Fruit fly (Drosophila melanogaster) whole organism, embryonic: ENCODE measurements around the gene mEFG1.

Source experiments
- ATbp ChIP-seq: fragments of 200-800 bp; sonication (Bioruptor generic); optimal IDR thresholded peaks from 2 replicates; lab custom pipeline; 2017; ENCODE audit warnings: missing biosample characterization, mild to moderate bottlenecking, missing genetic modification characterization, missing genetic modification reagents
- CG10431 ChIP-seq: fragments of 200-800 bp; sonication (Bioruptor generic); optimal IDR thresholded peaks from 3 replicates; lab custom pipeline; 2018; ENCODE audit warnings: missing biosample characterization, mild to moderate bottlenecking, missing genetic modification characterization
- CG10654 ChIP-seq: fragments of 200-800 bp; sonication (Bioruptor generic); optimal IDR thresholded peaks from 2 replicates; lab custom pipeline; 2016; ENCODE audit warnings: missing biosample characterization, missing genetic modification characterization
- CG11247 ChIP-seq: fragments of 200-800 bp; sonication (Bioruptor generic); IDR thresholded peaks from 2 replicates; pipeline ENCODE4 v1.3.6; 2022; ENCODE audit warnings: missing biosample characterization, missing genetic modification characterization
- CG12744 ChIP-seq: fragments of 200-800 bp; sonication (Bioruptor generic); optimal IDR thresholded peaks from 2 replicates; lab custom pipeline; 2016; ENCODE audit warnings: missing biosample characterization, missing genetic modification characterization
- CG12769 ChIP-seq: fragments of 200-800 bp; sonication (Bioruptor generic); optimal IDR thresholded peaks from 2 replicates; lab custom pipeline; 2019; ENCODE audit warnings: missing biosample characterization, mild to moderate bottlenecking, missing genetic modification characterization, moderate library complexity
- CG13775 ChIP-seq: fragments of 200-800 bp; sonication (Bioruptor generic); optimal IDR thresholded peaks from 3 replicates; lab custom pipeline; 2017; ENCODE audit warnings: missing biosample characterization, mild to moderate bottlenecking, missing genetic modification characterization
- CG14710 ChIP-seq: fragments of 200-800 bp; sonication (Bioruptor generic); optimal IDR thresholded peaks from 3 replicates; lab custom pipeline; 2019; ENCODE audit warnings: missing biosample characterization, mild to moderate bottlenecking, missing genetic modification characterization, moderate library complexity
- CG14860 ChIP-seq: fragments of 200-800 bp; sonication (Bioruptor generic); IDR thresholded peaks from 3 replicates; pipeline ENCODE4 v1.3.6; 2022; ENCODE audit warnings: missing biosample characterization, missing genetic modification characterization; ENCODE audit not compliant: partially characterized antibody
- CG15514 ChIP-seq: fragments of 200-800 bp; sonication (Bioruptor generic); optimal IDR thresholded peaks from 3 replicates; lab custom pipeline; 2017; ENCODE audit warnings: missing biosample characterization, missing genetic modification characterization, mild to moderate bottlenecking, moderate library complexity, missing genetic modification reagents
- CG1602 ChIP-seq: fragments of 200-800 bp; sonication (Bioruptor generic); optimal IDR thresholded peaks from 3 replicates; lab custom pipeline; 2016; ENCODE audit warnings: missing biosample characterization, missing genetic modification characterization
- CG18599 ChIP-seq: fragments of 200-800 bp; sonication (Bioruptor generic); optimal IDR thresholded peaks from 3 replicates; lab custom pipeline; 2017; ENCODE audit warnings: missing biosample characterization, missing genetic modification characterization, mild to moderate bottlenecking, moderate library complexity, missing genetic modification reagents
- CG30020 ChIP-seq: fragments of 200-800 bp; optimal IDR thresholded peaks from 2 replicates; lab custom pipeline; 2019; ENCODE audit warnings: missing biosample characterization, mild to moderate bottlenecking, missing genetic modification characterization, moderate library complexity
- CG3281 ChIP-seq: fragments of 200-800 bp; sonication (Bioruptor generic); optimal IDR thresholded peaks from 3 replicates; lab custom pipeline; 2017; ENCODE audit warnings: missing biosample characterization, mild to moderate bottlenecking, missing genetic modification characterization
- CG34422 ChIP-seq: fragments of 200-800 bp; sonication (Bioruptor generic); IDR thresholded peaks from 3 replicates; pipeline ENCODE4 v1.3.6; 2022; ENCODE audit warnings: missing biosample characterization, missing genetic modification characterization
- CG43689 ChIP-seq: fragments of 200-800 bp; sonication (Bioruptor generic); IDR thresholded peaks from 2 replicates; pipeline ENCODE4 v1.3.6; 2022; ENCODE audit warnings: missing biosample characterization, missing genetic modification characterization
- CG6813 ChIP-seq: fragments of 200-800 bp; sonication (Bioruptor generic); optimal IDR thresholded peaks from 2 replicates; lab custom pipeline; 2017; ENCODE audit warnings: missing biosample characterization, missing genetic modification characterization, mild to moderate bottlenecking, moderate library complexity, missing genetic modification reagents
- CG7839 ChIP-seq: fragments of 200-800 bp; sonication (Bioruptor generic); optimal IDR thresholded peaks from 3 replicates; lab custom pipeline; 2018; ENCODE audit warnings: missing biosample characterization, mild to moderate bottlenecking, missing genetic modification characterization, moderate library complexity
- CHES-1-like ChIP-seq: fragments of 200-800 bp; sonication (Bioruptor generic); optimal IDR thresholded peaks from 2 replicates; lab custom pipeline; 2016; ENCODE audit warnings: missing biosample characterization, missing genetic modification characterization
- D ChIP-seq, 2 experiments: fragments of 200-800 bp in 1 of 2; fragments of >200 bp in 1 of 2; sonication (Bioruptor generic) in 1 of 2; optimal IDR thresholded peaks; 2 replicates in 1 of 2; 3 replicates in 1 of 2; lab custom pipeline; 2017; ENCODE audit warnings: mild to moderate bottlenecking in 1 of 2, missing biosample characterization in 1 of 2, missing genetic modification characterization in 1 of 2, missing genetic modification reagents in 1 of 2
- Dad ChIP-seq: fragments of 200-800 bp; sonication (Bioruptor generic); optimal IDR thresholded peaks from 3 replicates; lab custom pipeline; 2016; ENCODE audit warnings: missing biosample characterization, missing genetic modification characterization
- GATAe ChIP-seq: fragments of 200-800 bp; sonication (Bioruptor generic); conservative IDR thresholded peaks from 2 replicates; pipeline ENCODE4 v1.3.6; 2022; ENCODE audit warnings: missing biosample characterization, missing genetic modification characterization
- HHEX ChIP-seq: fragments of 200-800 bp; sonication (Bioruptor generic); optimal IDR thresholded peaks from 3 replicates; lab custom pipeline; 2017; ENCODE audit warnings: missing biosample characterization, mild to moderate bottlenecking, missing genetic modification characterization, missing genetic modification reagents
- HmgZ ChIP-seq: fragments of 200-800 bp; sonication (Bioruptor generic); optimal IDR thresholded peaks from 2 replicates; lab custom pipeline; 2018; ENCODE audit warnings: missing biosample characterization, mild to moderate bottlenecking, missing genetic modification characterization
- Hsf ChIP-seq: fragments of 200-800 bp; sonication (Bioruptor generic); optimal IDR thresholded peaks from 3 replicates; lab custom pipeline; 2016; ENCODE audit warnings: missing biosample characterization, missing genetic modification characterization
- Lhr ChIP-seq: fragments of 200-800 bp; sonication (Bioruptor generic); optimal IDR thresholded peaks from 3 replicates; lab custom pipeline; 2017; ENCODE audit warnings: mild to moderate bottlenecking, missing biosample characterization, missing genetic modification reagents, missing genetic modification characterization
- Meics ChIP-seq: fragments of 200-800 bp; sonication (Bioruptor generic); optimal IDR thresholded peaks from 2 replicates; lab custom pipeline; 2017; ENCODE audit warnings: missing biosample characterization, mild to moderate bottlenecking, missing genetic modification characterization
- Optix ChIP-seq: fragments of 200-800 bp; sonication (Bioruptor generic); IDR thresholded peaks from 3 replicates; pipeline ENCODE4 v1.3.6; 2022; ENCODE audit warnings: missing biosample characterization, missing genetic modification characterization
- Scr ChIP-seq: fragments of 200-800 bp; sonication (Bioruptor generic); IDR thresholded peaks from 2 replicates; pipeline ENCODE4 v1.3.6; 2022; ENCODE audit warnings: missing biosample characterization, missing genetic modification characterization; ENCODE audit not compliant: partially characterized antibody
- Sry-δ ChIP-seq: fragments of 200-800 bp; sonication (Bioruptor generic); optimal IDR thresholded peaks from 2 replicates; lab custom pipeline; 2016; ENCODE audit warnings: missing biosample characterization, missing genetic modification characterization
- bbx ChIP-seq: fragments of 200-800 bp; sonication (Bioruptor generic); IDR thresholded peaks from 2 replicates; pipeline ENCODE4 v1.3.6; 2022; ENCODE audit warnings: missing biosample characterization, missing genetic modification characterization; ENCODE audit not compliant: partially characterized antibody
- bigmax ChIP-seq: fragments of 200-800 bp; sonication (Bioruptor generic); optimal IDR thresholded peaks from 2 replicates; lab custom pipeline; 2018; ENCODE audit warnings: missing biosample characterization, mild to moderate bottlenecking, missing genetic modification characterization
- bsh ChIP-seq, 2 experiments: fragments of 200-800 bp; sonication (Bioruptor generic); optimal IDR thresholded peaks; 2 replicates each; lab custom pipeline; 2017 to 2018; ENCODE audit warnings: mild to moderate bottlenecking in 2 of 2, missing biosample characterization in 2 of 2, missing genetic modification characterization in 2 of 2, moderate library complexity in 1 of 2
- caup ChIP-seq: fragments of 200-800 bp; sonication (Bioruptor generic); optimal IDR thresholded peaks from 3 replicates; lab custom pipeline; 2017; ENCODE audit warnings: missing biosample characterization, mild to moderate bottlenecking, missing genetic modification characterization, moderate library complexity; ENCODE audit not compliant: severe bottlenecking
- emc ChIP-seq: fragments of 200-800 bp; sonication (Bioruptor generic); optimal IDR thresholded peaks from 2 replicates; lab custom pipeline; 2016; ENCODE audit warnings: missing biosample characterization, missing genetic modification characterization
- esg ChIP-seq: fragments of 200-800 bp; sonication (Bioruptor generic); conservative IDR thresholded peaks from 2 replicates; pipeline ENCODE4 v1.3.6; 2022; ENCODE audit warnings: missing biosample characterization, missing genetic modification characterization
- fd102C ChIP-seq: fragments of 200-800 bp; sonication (Bioruptor generic); optimal IDR thresholded peaks from 2 replicates; lab custom pipeline; 2018; ENCODE audit warnings: missing biosample characterization, mild to moderate bottlenecking, missing genetic modification characterization, moderate library complexity
- gce ChIP-seq: fragments of 200-800 bp; sonication (Bioruptor generic); IDR thresholded peaks from 3 replicates; pipeline ENCODE4 v1.3.6; 2022; ENCODE audit warnings: missing biosample characterization, missing genetic modification characterization
- gcm2 ChIP-seq: fragments of 200-800 bp; sonication (Bioruptor generic); optimal IDR thresholded peaks from 2 replicates; lab custom pipeline; 2016; ENCODE audit warnings: missing biosample characterization, missing genetic modification characterization
- gro ChIP-seq: fragments of 200-800 bp; sonication (Bioruptor generic); optimal IDR thresholded peaks from 2 replicates; lab custom pipeline; 2016; ENCODE audit warnings: missing biosample characterization, missing genetic modification characterization
- nerfin-2 ChIP-seq: fragments of 200-800 bp; sonication (Bioruptor generic); IDR thresholded peaks from 2 replicates; pipeline ENCODE4 v1.3.6; 2022; ENCODE audit warnings: missing biosample characterization, missing genetic modification characterization; ENCODE audit not compliant: partially characterized antibody
- pan ChIP-seq, 4 experiments: fragments of >200 bp in 3 of 4; fragments of 200-800 bp in 1 of 4; sonication (Bioruptor generic) in 1 of 4; optimal IDR thresholded peaks in 3 of 4; IDR thresholded peaks in 1 of 4; 2 replicates each; pipeline versions ENCODE4 v1.3.6 to Lab custom; 2017 to 2022; ENCODE audit warnings: missing biosample characterization in 2 of 4, missing genetic modification characterization in 2 of 4, mixed read lengths in 1 of 4
- pfk ChIP-seq: fragments of 200-800 bp; sonication (Bioruptor generic); optimal IDR thresholded peaks from 2 replicates; lab custom pipeline; 2018; ENCODE audit warnings: missing biosample characterization, mild to moderate bottlenecking, missing genetic modification characterization, moderate library complexity
- pros ChIP-seq: fragments of 200-800 bp; sonication (Bioruptor generic); optimal IDR thresholded peaks from 3 replicates; lab custom pipeline; 2019; ENCODE audit warnings: missing biosample characterization, mild to moderate bottlenecking, missing genetic modification characterization, moderate library complexity
- sens ChIP-seq: fragments of 200-800 bp; sonication (Bioruptor generic); peaks from one replicate; lab custom pipeline; 2016; ENCODE audit warnings: missing biosample characterization, missing genetic modification characterization
- tap ChIP-seq: fragments of 200-800 bp; optimal IDR thresholded peaks from 3 replicates; lab custom pipeline; 2019; ENCODE audit warnings: missing biosample characterization, mild to moderate bottlenecking, missing genetic modification characterization, moderate library complexity
- wdn ChIP-seq: fragments of 200-800 bp; sonication (Bioruptor generic); IDR thresholded peaks from 2 replicates; pipeline ENCODE4 v1.3.6; 2022; ENCODE audit warnings: missing biosample characterization, missing genetic modification characterization
- wek ChIP-seq: fragments of 200-800 bp; sonication (Bioruptor generic); optimal IDR thresholded peaks from 3 replicates; lab custom pipeline; 2018; ENCODE audit warnings: missing biosample characterization, mild to moderate bottlenecking, missing genetic modification characterization, moderate library complexity
- z ChIP-seq: fragments of 200-800 bp; sonication (Bioruptor generic); IDR thresholded peaks from 3 replicates; pipeline ENCODE4 v1.3.6; 2022; ENCODE audit warnings: missing biosample characterization, missing genetic modification characterization

mEFG1 gene

DNA sequence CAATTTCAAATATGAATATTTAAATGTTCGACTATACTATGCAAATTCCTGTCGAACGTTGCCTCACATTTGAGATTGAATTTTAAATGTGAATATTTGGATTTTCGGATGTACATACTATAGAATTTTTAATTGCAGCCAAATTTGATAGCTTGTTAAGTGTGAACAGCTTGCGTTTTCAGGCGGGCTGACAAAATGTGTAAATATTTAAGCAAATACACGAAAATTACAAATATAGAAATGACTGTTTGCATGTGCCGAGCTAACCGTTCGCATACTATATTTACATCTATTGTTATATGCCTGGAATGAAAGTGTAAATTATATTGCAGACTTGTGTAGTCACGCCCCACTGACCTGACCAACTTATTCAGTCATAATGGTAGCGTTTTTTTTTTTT lies 7.2 kb downstream of the mEFG1 start (continued):
- no peak for TF ChIP-seq CG13775 (GFP tag; lab: Kevin White, UChicago)
- TF ChIP-seq emc (GFP tag; lab: Kevin White, UChicago): no peak
- no peak for TF ChIP-seq fd102C
- TF ChIP-seq gro (GFP tag; lab: Kevin White, UChicago): no peak
- no peak for TF ChIP-seq CG14860
- no peak for TF ChIP-seq CG43689
- no peak for TF ChIP-seq CG10431 (GFP tag; lab: Kevin White, UChicago)
- peak; percentile 21 for TF ChIP-seq CG12769 (tag; lab: Kevin White, UChicago)
- peak; percentile 35 for TF ChIP-seq CG18599
- TF ChIP-seq CG3281: no peak
- no peak for TF ChIP-seq pros
- peak; percentile 15 for TF ChIP-seq CG6813
- peak; percentile 14 for TF ChIP-seq Meics (GFP tag; lab: Kevin White, UChicago)
- TF ChIP-seq GATAe (GFP tag; lab: Robert Waterston, UW): no peak
- no peak for TF ChIP-seq z (GFP tag; lab: Robert Waterston, UW)
- TF ChIP-seq caup: peak; percentile 25
- no peak for TF ChIP-seq D (optimal IDR thresholded peaks at IDR 0.05; lab: Kevin White, UChicago)
- TF ChIP-seq D (GFP tag; optimal IDR thresholded peaks at IDR 0.05; lab: Kevin White, UChicago): no peak
- no peak for TF ChIP-seq Optix (GFP tag; lab: Robert Waterston, UW)
- no peak for TF ChIP-seq pan (optimal IDR thresholded peaks at IDR 0.05; lab: Kevin White, UChicago)
- no peak for TF ChIP-seq pan (GFP tag; optimal IDR thresholded peaks at IDR 0.05 in 1 of 2, IDR thresholded peaks at IDR 0.05 in 1 of 2)
- TF ChIP-seq tap: no peak
- TF ChIP-seq bbx (GFP tag; lab: Robert Waterston, UW): no peak
- no peak for TF ChIP-seq gcm2 (GFP tag; lab: Kevin White, UChicago)
- no peak for TF ChIP-seq CHES-1-like (GFP tag; lab: Kevin White, UChicago)
- no peak for TF ChIP-seq HmgZ
- no peak for TF ChIP-seq CG11247 (GFP tag; lab: Robert Waterston, UW)
- peak; percentile 47 for TF ChIP-seq wek (GFP tag; lab: Kevin White, UChicago)
- no peak for TF ChIP-seq pfk
- peak; percentile 7 for TF ChIP-seq CG7839 (tag; lab: Kevin White, UChicago)
- peak; percentile 64 for TF ChIP-seq HHEX (GFP tag; lab: Kevin White, UChicago)
- no peak for TF ChIP-seq bigmax (GFP tag; lab: Kevin White, UChicago)
- no peak for TF ChIP-seq CG14710 (tag; lab: Kevin White, UChicago)
- no peak for TF ChIP-seq Sry-δ (GFP tag; lab: Kevin White, UChicago)
- no peak for TF ChIP-seq CG30020
- no peak for TF ChIP-seq Hsf
- no peak for TF ChIP-seq Dad (GFP tag; lab: Kevin White, UChicago)
- no peak for TF ChIP-seq CG12744 (GFP tag; lab: Kevin White, UChicago)
- TF ChIP-seq esg: no peak
- TF ChIP-seq CG34422: no peak
- no peak for TF ChIP-seq Scr (GFP tag; lab: Robert Waterston, UW)
- peak; percentile 65 for TF ChIP-seq sens (GFP tag; lab: Kevin White, UChicago)
- TF ChIP-seq CG1602: no peak
- 0 out of 2 replicates have a peak, but pooled peaks have one; percentile 14 for TF ChIP-seq wdn (GFP tag; lab: Robert Waterston, UW)
- TF ChIP-seq CG15514 (GFP tag; lab: Kevin White, UChicago): peak; percentile 23
- no peak for TF ChIP-seq nerfin-2 (GFP tag; lab: Robert Waterston, UW)
- no peak for TF ChIP-seq Lhr
- TF ChIP-seq ATbp (GFP tag; lab: Kevin White, UChicago): peak; percentile 61
- no peak for TF ChIP-seq CG10654
- peak in 1 of 2 experiments; percentile 30 for TF ChIP-seq bsh (GFP tag; optimal IDR thresholded peaks at IDR 0.05; lab: Kevin White, UChicago)
- no peak for TF ChIP-seq gce (GFP tag; lab: Robert Waterston, UW)
